Worm (Caenorhabditis elegans): Measurements from ENCODE around the gene T06E4.21.

Gene T06E4.21

DNA sequence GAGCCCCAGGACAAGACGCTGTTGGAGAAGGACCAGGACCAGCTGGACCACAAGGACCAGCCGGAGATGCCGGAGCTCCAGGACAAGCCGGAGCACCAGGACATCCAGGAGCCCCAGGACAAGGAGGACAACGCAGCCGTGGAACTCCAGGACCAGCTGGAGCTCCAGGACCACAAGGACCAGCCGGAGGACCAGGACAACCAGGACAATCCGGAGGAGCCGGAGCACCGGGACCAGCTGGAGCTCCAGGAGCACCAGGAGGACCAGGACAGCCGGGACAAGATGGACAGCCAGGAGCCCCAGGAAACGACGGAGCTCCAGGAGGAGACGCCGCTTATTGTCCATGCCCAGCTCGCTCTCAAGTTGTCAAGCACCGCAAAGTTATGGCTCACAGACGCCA, 20.9 kb upstream of the T06E4.21 start:
- TF ChIP-seq unc-62 (GFP tag; optimal IDR thresholded peaks at IDR 0.05): no peak

DNA sequence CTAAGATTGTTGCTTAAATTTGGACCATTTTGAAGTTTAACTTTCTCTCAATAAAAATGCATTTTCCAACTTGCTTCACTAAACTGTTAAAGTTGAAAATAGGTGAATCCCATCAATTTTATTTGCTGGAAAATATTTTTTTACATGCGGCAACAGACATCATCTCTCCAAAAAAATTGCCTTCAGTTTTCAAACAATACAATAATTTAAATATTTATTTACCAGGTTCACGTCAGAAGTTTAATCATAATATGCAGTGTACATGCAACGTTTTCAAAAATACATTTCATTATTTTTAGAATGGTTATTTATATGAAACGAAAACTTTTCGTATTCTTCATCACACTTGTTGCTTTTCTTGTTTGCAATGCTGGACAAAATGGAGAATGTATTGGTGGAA, 20.4 kb upstream of the T06E4.21 start, which contains the start of gene T06E4.5:
Gene T06E4.5 (plus strand): TSS at position 301 of the 400 bp plus-strand sequence.
- TF ChIP-seq unc-62 (GFP tag; optimal IDR thresholded peaks at IDR 0.05): no peak

DNA sequence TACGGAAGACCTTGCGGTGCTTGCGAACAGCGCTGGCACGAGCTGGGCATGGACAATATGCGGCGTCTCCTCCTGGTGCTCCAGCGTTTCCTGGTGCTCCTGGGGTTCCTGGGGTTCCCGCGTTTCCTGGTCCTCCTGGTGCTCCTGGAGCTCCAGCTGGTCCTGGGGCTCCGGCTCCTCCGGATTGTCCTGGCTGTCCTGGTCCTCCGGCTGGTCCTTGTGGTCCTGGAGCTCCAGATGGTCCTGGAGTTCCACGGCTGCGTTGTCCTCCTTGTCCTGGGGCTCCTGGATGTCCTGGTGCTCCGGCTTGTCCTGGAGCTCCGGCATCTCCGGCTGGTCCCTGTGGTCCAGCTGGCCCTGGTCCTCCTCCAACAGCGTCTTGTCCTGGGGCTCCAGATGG, 19.0 kb upstream of the T06E4.21 start:
- TF ChIP-seq unc-62 (GFP tag; optimal IDR thresholded peaks at IDR 0.05): no peak

DNA sequence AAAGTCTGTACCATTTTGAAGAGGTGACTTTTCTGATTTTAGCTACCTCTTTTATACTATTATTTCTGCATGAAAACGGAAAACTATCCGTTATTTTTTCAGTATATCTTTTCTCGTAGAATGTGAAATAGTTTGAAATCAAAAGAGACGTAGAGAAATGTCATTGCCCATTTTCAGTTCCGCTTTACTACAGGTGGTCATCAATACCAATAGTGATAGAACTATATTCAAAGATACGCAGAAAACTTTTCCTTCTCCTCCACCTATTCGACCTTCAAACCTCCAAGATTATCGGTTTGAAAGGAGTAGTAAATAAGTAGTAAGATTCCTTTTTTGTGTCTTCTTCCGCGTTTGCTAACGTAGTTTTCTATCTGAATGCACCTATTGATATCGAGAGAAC, 18.1 kb upstream of the T06E4.21 start, which contains the start of gene col-147:
Gene col-147 (minus strand): TSS at position 26 of the 400 bp plus-strand sequence.
- TF ChIP-seq unc-62 (GFP tag; optimal IDR thresholded peaks at IDR 0.05): no peak

DNA sequence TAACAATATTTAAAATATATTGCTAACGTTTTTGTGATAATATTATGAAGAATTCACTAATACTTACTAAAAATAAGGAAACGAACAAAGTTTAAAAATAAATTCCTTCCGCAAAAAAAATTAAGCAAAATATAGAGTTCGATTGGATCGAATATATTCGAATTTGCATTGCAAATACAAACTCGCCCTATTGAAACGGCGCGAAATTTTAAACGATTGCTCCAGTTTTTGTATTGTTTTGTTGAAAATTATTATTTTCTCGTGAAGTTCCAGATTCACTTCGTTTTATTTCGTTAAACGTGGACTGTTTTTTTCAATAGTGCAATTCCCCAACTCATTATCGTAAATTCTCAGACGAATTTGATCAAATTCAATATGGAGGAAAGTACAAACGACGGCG, 5.9 kb upstream of the T06E4.21 start, which contains the start of the genes atl-1 and hcp-2:
Gene atl-1 (minus strand): TSS at position 89 of the 400 bp plus-strand sequence.
Gene hcp-2 (plus strand): TSS at position 353 of the 400 bp plus-strand sequence.
- TF ChIP-seq unc-62 (GFP tag; optimal IDR thresholded peaks at IDR 0.05): no peak

ce11 chrV:9654154-9654805, 2.9 kb downstream of the T06E4.21 start, which contains the start of gene cyp-29A4:
Gene cyp-29A4, plus strand, starts transcription at chrV:9654755.
- TF ChIP-seq unc-62 (GFP tag; optimal IDR thresholded peaks at IDR 0.05): no peak

DNA sequence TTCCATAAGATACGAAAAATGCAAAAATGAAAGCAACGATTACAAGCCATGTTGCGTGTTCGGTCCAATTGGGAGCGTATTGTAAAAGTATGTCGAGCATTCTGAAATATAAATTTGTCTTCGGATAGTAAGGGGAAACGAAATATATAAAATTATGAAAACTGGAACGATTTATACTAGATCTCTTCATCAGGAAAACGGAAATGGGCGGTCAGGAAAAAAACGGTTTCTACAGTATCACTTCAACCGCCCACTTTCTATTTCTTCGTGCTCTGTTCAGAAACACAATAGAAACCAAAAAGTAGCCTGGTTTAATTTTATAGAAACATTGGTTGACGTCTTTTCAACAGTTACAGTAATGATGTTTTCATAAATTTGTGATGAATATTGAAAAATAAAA, 10.1 kb downstream of the T06E4.21 start, which contains the start of gene pitr-4:
Gene pitr-4 (minus strand): TSS at position 101 of the 400 bp plus-strand sequence.
- no peak for TF ChIP-seq unc-62 (GFP tag; optimal IDR thresholded peaks at IDR 0.05)

DNA sequence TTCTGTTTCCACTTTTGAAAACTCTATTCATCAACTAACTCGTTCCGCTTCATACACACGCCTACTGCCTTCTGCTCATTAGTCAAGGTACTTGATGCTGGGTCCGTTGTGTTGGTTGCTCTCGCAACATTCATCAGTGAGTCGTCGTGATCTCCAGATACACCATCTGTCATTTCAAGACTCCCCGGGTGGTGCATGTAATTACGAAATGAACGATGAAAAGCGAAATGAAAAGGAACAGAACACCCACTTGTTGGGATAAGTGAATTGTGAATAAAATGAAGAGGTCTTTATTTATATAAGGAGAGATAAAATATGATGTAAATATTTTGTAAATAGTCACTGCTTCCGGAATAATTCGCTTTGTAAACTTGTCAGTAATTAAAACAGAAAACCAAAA, 12.6 kb downstream of the T06E4.21 start:
- TF ChIP-seq unc-62 (GFP tag; optimal IDR thresholded peaks at IDR 0.05): no peak

DNA sequence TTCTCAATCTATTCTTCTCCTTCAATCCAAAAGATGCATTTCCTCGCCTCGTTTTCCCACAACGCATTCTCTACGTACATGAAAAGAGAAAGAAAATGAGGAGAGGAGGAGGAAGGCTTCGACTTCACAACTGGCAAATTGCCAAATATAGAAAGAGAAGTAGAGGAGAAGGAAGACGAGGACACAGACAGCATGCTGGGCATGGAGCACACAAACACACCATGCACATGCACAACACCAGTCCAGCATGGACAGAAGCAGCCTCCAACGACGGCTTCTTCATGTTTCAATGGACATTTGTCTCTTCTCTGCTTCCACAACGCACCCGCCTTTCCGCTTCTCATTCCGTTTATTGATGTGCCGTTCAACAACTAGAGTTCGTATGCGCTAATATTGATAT, 13.2 kb downstream of the T06E4.21 start:
- TF ChIP-seq unc-62 (GFP tag; optimal IDR thresholded peaks at IDR 0.05): no peak

DNA sequence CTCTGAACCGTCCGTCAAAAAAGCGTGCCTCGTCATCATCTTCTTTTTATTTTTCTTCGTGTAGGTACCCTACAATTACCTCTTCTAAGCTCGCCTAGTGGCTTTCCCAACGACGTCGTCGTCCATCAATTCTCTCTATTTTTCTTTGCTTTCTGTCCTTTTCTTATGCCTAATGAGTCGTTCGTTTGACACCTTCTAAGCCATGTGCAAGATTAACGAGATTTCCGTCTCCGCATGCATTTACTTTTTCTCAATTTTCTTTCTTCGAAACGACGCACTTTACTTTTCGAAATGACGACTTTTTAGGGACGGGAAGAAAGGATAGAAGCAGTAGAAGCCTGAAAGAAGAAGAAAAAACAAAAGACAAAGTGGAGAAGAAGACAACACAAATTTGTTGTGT, 15.0 kb downstream of the T06E4.21 start, which contains the start of gene ZK287.1:
Gene ZK287.1 (plus strand): TSS at position 301 of the 400 bp plus-strand sequence.
- TF ChIP-seq unc-62 (GFP tag; optimal IDR thresholded peaks at IDR 0.05): no peak

DNA sequence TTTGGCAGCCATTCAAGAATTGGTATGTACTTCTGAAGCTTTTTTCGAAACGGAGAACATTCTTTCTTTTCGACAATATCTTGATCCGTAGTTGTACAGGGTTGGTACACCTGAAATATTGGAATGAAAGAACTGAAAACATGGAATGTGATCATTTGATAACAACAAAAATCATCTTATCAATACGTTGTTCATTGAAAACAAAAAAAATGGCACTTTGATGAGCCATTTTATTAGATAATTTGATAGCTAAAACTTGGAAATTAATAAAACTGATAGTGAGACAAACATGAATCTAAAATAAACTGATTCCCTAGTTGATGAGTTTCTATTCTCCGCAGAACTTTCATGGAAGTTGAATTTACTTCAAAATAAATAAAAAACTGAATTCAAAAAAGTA, 21.1 kb downstream of the T06E4.21 start:
- no peak for TF ChIP-seq unc-62 (GFP tag; optimal IDR thresholded peaks at IDR 0.05)

ce11 chrV:9673199-9673843, 21.9 kb downstream of the T06E4.21 start, which contains the start of gene sulp-8:
Gene sulp-8, minus strand, starts transcription at chrV:9673667.
- no peak for TF ChIP-seq unc-62 (GFP tag; optimal IDR thresholded peaks at IDR 0.05)

ce11 chrV:9677977-9678376, 26.6 kb downstream of the T06E4.21 start, which contains the start of gene cthd-1:
Gene cthd-1, plus strand, starts transcription at chrV:9678277.
- TF ChIP-seq unc-62 (GFP tag; optimal IDR thresholded peaks at IDR 0.05): no peak

- TF ChIP-seq unc-62 (GFP tag; optimal IDR thresholded peaks at IDR 0.05): no peak
Observed at ce11 chrV:9679166-9679565, 27.8 kb downstream of the T06E4.21 start, which contains the start of gene ZK287.9. Gene ZK287.9, plus strand, starts transcription at chrV:9679357.

DNA sequence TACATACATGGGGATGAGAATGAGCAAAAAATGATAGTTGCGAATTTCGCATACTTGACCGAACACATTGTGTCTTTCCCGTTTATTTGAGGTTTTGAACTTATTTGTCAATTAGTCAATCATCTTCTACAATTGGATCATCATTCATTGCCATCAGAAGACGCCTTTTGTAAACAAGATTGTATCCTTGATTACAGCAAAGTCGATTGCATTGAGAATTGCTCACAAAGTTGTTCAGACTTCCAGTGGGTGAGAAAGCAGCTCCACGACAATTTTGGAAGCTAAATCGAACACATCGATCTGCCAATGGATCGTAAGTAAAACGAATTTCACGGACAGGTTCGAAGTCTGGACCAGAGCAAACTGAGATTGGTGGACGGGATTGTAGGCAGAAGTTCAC, 28.9 kb downstream of the T06E4.21 start:
- no peak for TF ChIP-seq unc-62 (GFP tag; optimal IDR thresholded peaks at IDR 0.05)

DNA sequence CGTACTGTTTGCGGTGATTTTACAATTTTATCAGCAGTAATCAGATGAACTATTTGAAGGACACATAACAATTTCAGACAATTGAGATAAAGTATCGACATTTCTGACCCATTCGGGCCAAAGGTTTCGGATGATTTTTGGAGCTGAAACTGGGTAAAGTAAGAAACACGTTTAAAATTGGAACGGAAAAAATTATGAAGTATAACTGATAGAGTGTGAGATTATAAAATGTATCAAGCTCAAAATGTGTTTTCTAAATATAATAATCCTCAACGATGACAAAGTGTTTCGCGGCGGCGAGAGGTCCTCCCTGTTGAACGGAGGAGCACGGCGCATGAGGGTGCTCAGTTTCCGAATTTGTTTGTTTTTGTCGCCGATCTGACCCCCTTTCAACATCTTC, 34.2 kb downstream of the T06E4.21 start, which contains the start of gene ZK287.4:
Gene ZK287.4 (minus strand): TSS at position 101 of the 400 bp plus-strand sequence.
- no peak for TF ChIP-seq unc-62 (GFP tag; optimal IDR thresholded peaks at IDR 0.05)

DNA sequence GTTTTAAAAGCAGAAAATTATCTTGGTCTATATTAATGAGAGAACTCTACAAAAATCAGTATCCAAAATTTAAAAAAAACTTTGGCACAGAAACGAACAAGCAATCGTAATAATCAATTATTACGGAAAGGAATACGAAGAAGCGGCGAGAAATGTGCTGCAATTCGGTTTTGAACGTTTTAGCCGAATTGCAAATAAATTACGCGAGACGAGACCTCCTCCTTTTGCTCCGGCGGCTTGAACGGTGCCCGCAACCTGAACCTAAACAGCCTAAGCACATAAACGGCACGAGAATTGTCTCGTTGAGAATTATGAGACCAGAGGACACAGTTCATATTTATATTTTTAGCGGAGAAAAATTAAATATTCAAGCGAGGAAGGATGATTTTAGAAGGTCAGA, 38.0 kb downstream of the T06E4.21 start:
- TF ChIP-seq unc-62 (GFP tag; optimal IDR thresholded peaks at IDR 0.05): no peak
